Worm (Caenorhabditis elegans): ENCODE data around the gene nep-9.

DNA sequence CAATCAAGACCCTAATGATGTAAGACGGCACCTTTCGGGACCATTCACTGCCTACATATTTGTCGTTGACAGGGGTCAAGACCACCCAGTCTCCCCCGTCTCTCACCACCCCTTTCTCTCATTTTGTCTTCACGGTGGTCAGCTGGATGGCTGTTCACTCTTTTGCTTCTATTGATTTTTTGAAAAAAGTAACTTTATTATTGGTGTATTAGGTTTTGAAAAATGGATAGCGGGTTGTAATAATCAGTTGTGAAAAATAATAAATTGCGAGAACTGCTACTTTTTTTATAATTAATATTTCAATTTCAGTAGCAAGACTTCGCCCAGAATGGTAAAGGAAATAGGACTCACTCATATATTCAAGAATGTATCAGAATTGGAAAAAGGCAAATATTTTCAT is 22.3 kb downstream of the nep-9 start, which contains the start of gene bath-9:
- TF ChIP-seq ceh-14 (tag; optimal IDR thresholded peaks at IDR 0.05) (no peak), fkh-10 (GFP tag; optimal IDR thresholded peaks at IDR 0.05) (no peak)

Measured in whole organism, late embryonic.